Fruit fly (Drosophila melanogaster): ENCODE data around the gene CG11703.

Gene CG11703

dm6 chr3R:19228080-19228479, at the start of gene CG11703:
Gene CG11703, minus strand, starts transcription at chr3R:19228180.
- TF ChIP-seq CG8301 (tag; optimal IDR thresholded peaks at IDR 0.05) (no peak), Pif1A (GFP tag; optimal IDR thresholded peaks at IDR 0.05) (no peak), Snoo (tag; optimal IDR thresholded peaks at IDR 0.05) (no peak), CG4496 (GFP tag; IDR thresholded peaks at IDR 0.05) (no peak), CG13204 (GFP tag; optimal IDR thresholded peaks at IDR 0.05) (no peak), rn (GFP tag; IDR thresholded peaks at IDR 0.05) (no peak), CG14655 (GFP tag; optimal IDR thresholded peaks at IDR 0.05) (no peak), CG32121 (GFP tag; IDR thresholded peaks at IDR 0.05) (no peak), CG8159 (tag; optimal IDR thresholded peaks at IDR 0.05) (no peak), Pif1B (GFP tag; optimal IDR thresholded peaks at IDR 0.05) (no peak), gl (tag; optimal IDR thresholded peaks at IDR 0.05) (no peak), CG15710 (tag; optimal IDR thresholded peaks at IDR 0.05) (no peak), CG10348 (GFP tag; IDR thresholded peaks at IDR 0.05) (no peak)

- TF ChIP-seq CG13204 (GFP tag; optimal IDR thresholded peaks at IDR 0.05) (peak; percentile 55), CG10348 (GFP tag; IDR thresholded peaks at IDR 0.05) (no peak), Ets98B (GFP tag; IDR thresholded peaks at IDR 0.05) (no peak)
These were observed 48.2 kb upstream of the CG11703 start for dm6 chr3R:19276135-19276534.

- TF ChIP-seq CG8301 (tag; optimal IDR thresholded peaks at IDR 0.05) (peak; percentile 83), CG12605 (GFP tag; IDR thresholded peaks at IDR 0.05) (no peak), CG10348 (GFP tag; IDR thresholded peaks at IDR 0.05) (0 out of 2 replicates have a peak, but pooled peaks have one; percentile 18), Ets98B (GFP tag; IDR thresholded peaks at IDR 0.05) (peak; percentile 30; the same call in 1 of the 2 replicates), CG15710 (tag; optimal IDR thresholded peaks at IDR 0.05) (peak; percentile 70), Pif1B (GFP tag; optimal IDR thresholded peaks at IDR 0.05) (peak; percentile 42), CG8159 (tag; optimal IDR thresholded peaks at IDR 0.05) (peak; percentile 71), EcR (GFP tag; optimal IDR thresholded peaks at IDR 0.05) (no peak), CG32121 (GFP tag; IDR thresholded peaks at IDR 0.05) (peak; percentile 62; the same call in 1 of the 2 replicates), CG9948 (tag; optimal IDR thresholded peaks at IDR 0.05) (peak; percentile 70), Pif1A (GFP tag; optimal IDR thresholded peaks at IDR 0.05) (peak; percentile 48), rn (GFP tag; IDR thresholded peaks at IDR 0.05) (0 out of 2 replicates have a peak, but pooled peaks have one; percentile 34), fd96Ca (GFP tag; IDR thresholded peaks at IDR 0.05) (0 out of 3 replicates have a peak, but pooled peaks have one; percentile 29), CG13204 (GFP tag; optimal IDR thresholded peaks at IDR 0.05) (peak; percentile 47), CG14655 (GFP tag; optimal IDR thresholded peaks at IDR 0.05) (peak; percentile 85), CG34367 (tag; optimal IDR thresholded peaks at IDR 0.05) (peak; percentile 64), CG17806 (tag; optimal IDR thresholded peaks at IDR 0.05) (peak; percentile 59), Snoo (tag; optimal IDR thresholded peaks at IDR 0.05) (no peak), D1 (tag; optimal IDR thresholded peaks at IDR 0.05) (no peak), CG4496 (GFP tag; IDR thresholded peaks at IDR 0.05) (peak; percentile 75; the same call in 2 of the 3 replicates), gl (tag; optimal IDR thresholded peaks at IDR 0.05) (no peak)
These were observed 46.0 kb upstream of the CG11703 start for dm6 chr3R:19274028-19274427.

- TF ChIP-seq D1 (tag; optimal IDR thresholded peaks at IDR 0.05) (no peak), CG15710 (tag; optimal IDR thresholded peaks at IDR 0.05) (no peak), Snoo (tag; optimal IDR thresholded peaks at IDR 0.05) (no peak), CG12605 (GFP tag; IDR thresholded peaks at IDR 0.05) (no peak), Ets98B (GFP tag; IDR thresholded peaks at IDR 0.05) (no peak), CG32121 (GFP tag; IDR thresholded peaks at IDR 0.05) (no peak), CG4496 (GFP tag; IDR thresholded peaks at IDR 0.05) (no peak), gl (tag; optimal IDR thresholded peaks at IDR 0.05) (no peak), CG10348 (GFP tag; IDR thresholded peaks at IDR 0.05) (no peak), Pif1A (GFP tag; optimal IDR thresholded peaks at IDR 0.05) (no peak), CG34367 (tag; optimal IDR thresholded peaks at IDR 0.05) (no peak), CG8159 (tag; optimal IDR thresholded peaks at IDR 0.05) (no peak), CG9948 (tag; optimal IDR thresholded peaks at IDR 0.05) (no peak), Pif1B (GFP tag; optimal IDR thresholded peaks at IDR 0.05) (no peak), rn (GFP tag; IDR thresholded peaks at IDR 0.05) (no peak), CG8301 (tag; optimal IDR thresholded peaks at IDR 0.05) (no peak), CG17806 (tag; optimal IDR thresholded peaks at IDR 0.05) (no peak)
These were observed 43.1 kb upstream of the CG11703 start for dm6 chr3R:19271125-19271524.

- TF ChIP-seq D1 (tag; optimal IDR thresholded peaks at IDR 0.05) (no peak), Pif1B (GFP tag; optimal IDR thresholded peaks at IDR 0.05) (no peak), fd96Ca (GFP tag; IDR thresholded peaks at IDR 0.05) (peak; percentile 67; the same call in 2 of the 3 replicates), CG14655 (GFP tag; optimal IDR thresholded peaks at IDR 0.05) (peak; percentile 62), CG13204 (GFP tag; optimal IDR thresholded peaks at IDR 0.05) (no peak), rn (GFP tag; IDR thresholded peaks at IDR 0.05) (no peak), Pif1A (GFP tag; optimal IDR thresholded peaks at IDR 0.05) (peak; percentile 39), CG4496 (GFP tag; IDR thresholded peaks at IDR 0.05) (peak; percentile 54; the same call in 2 of the 3 replicates), CG10348 (GFP tag; IDR thresholded peaks at IDR 0.05) (no peak), Ets98B (GFP tag; IDR thresholded peaks at IDR 0.05) (peak; percentile 33; the same call in 1 of the 2 replicates), CG8301 (tag; optimal IDR thresholded peaks at IDR 0.05) (peak; percentile 60), CG12605 (GFP tag; IDR thresholded peaks at IDR 0.05) (no peak)
These were observed 36.8 kb upstream of the CG11703 start for dm6 chr3R:19264789-19265188.

- TF ChIP-seq CG4496 (GFP tag; IDR thresholded peaks at IDR 0.05), result no peak
- TF ChIP-seq Snoo (tag; optimal IDR thresholded peaks at IDR 0.05), result no peak
- TF ChIP-seq gl (tag; optimal IDR thresholded peaks at IDR 0.05), result no peak
- TF ChIP-seq Pif1A (GFP tag; optimal IDR thresholded peaks at IDR 0.05), result no peak
- no peak for TF ChIP-seq CG12605 (GFP tag; IDR thresholded peaks at IDR 0.05)
- TF ChIP-seq CG32121 (GFP tag; IDR thresholded peaks at IDR 0.05), result no peak
- TF ChIP-seq CG9948 (tag; optimal IDR thresholded peaks at IDR 0.05), result no peak
- no peak for TF ChIP-seq CG15710 (tag; optimal IDR thresholded peaks at IDR 0.05)
- no peak for TF ChIP-seq D1 (tag; optimal IDR thresholded peaks at IDR 0.05)
- no peak for TF ChIP-seq CG34367 (tag; optimal IDR thresholded peaks at IDR 0.05)
- no peak for TF ChIP-seq CG17806 (tag; optimal IDR thresholded peaks at IDR 0.05)
- TF ChIP-seq Pif1B (GFP tag; optimal IDR thresholded peaks at IDR 0.05), result no peak
- TF ChIP-seq Ets98B (GFP tag; IDR thresholded peaks at IDR 0.05), result no peak
- no peak for TF ChIP-seq CG13204 (GFP tag; optimal IDR thresholded peaks at IDR 0.05)
- no peak for TF ChIP-seq EcR (GFP tag; optimal IDR thresholded peaks at IDR 0.05)
These were observed 28.5 kb upstream of the CG11703 start, which contains the start of gene CG14280 for dm6 chr3R:19256477-19256876. Gene CG14280, plus strand, starts transcription at chr3R:19256777.

All from whole organism, pupa.